Worm (Caenorhabditis elegans) whole organism, mixed stage, embryonic: ENCODE results near the gene fbxb-57.
"Not testable (repeated sequence)": the region's sequence is repeated elsewhere in the genome, so short reads cannot be mapped to it uniquely, and the experiment has no call there.

Experiments
- M03D4.4 ChIP-seq: sonication (generic microtip); optimal IDR thresholded peaks from 2 replicates; lab custom pipeline; 2017; ENCODE audit warnings: mild to moderate bottlenecking, missing genetic modification characterization, missing compliant biosample characterization
- bed-3 ChIP-seq: fragments of 200-800 bp; sonication (Bioruptor generic); optimal IDR thresholded peaks from 3 replicates; lab custom pipeline; 2018; ENCODE audit warnings: mild to moderate bottlenecking, missing genetic modification characterization, moderate library complexity, missing compliant biosample characterization
- blmp-1 ChIP-seq: fragments of 150-350 bp; optimal IDR thresholded peaks from 2 replicates; lab custom pipeline; 2014; ENCODE audit warnings: missing biosample characterization, missing genetic modification characterization
- ceh-39 ChIP-seq: fragments of 150-350 bp; optimal IDR thresholded peaks from 2 replicates; lab custom pipeline; 2014; ENCODE audit warnings: missing biosample characterization, missing genetic modification characterization
- ceh-43 ChIP-seq: fragments of 200-800 bp; sonication (Bioruptor generic); optimal IDR thresholded peaks from 2 replicates; lab custom pipeline; 2018; ENCODE audit warnings: mild to moderate bottlenecking, missing genetic modification characterization, moderate library complexity, missing compliant biosample characterization
- ceh-83 ChIP-seq: fragments of 200-800 bp; sonication (Bioruptor generic); optimal IDR thresholded peaks from 2 replicates; lab custom pipeline; 2018; ENCODE audit warnings: mild to moderate bottlenecking, missing genetic modification characterization, missing compliant biosample characterization
- ces-1 ChIP-seq: fragments of 150-350 bp; optimal IDR thresholded peaks from 2 replicates; lab custom pipeline; 2014; ENCODE audit warnings: missing biosample characterization, missing genetic modification reagents, missing genetic modification characterization
- cnd-1 ChIP-seq: fragments of 200-800 bp; sonication (Bioruptor generic); optimal IDR thresholded peaks from 2 replicates; lab custom pipeline; 2018; ENCODE audit warnings: mild to moderate bottlenecking, missing genetic modification characterization, missing compliant biosample characterization
- drap-1 ChIP-seq: fragments of 200-800 bp; sonication (Bioruptor generic); optimal IDR thresholded peaks from 3 replicates; lab custom pipeline; 2018; ENCODE audit warnings: mild to moderate bottlenecking, missing genetic modification characterization, missing compliant biosample characterization
- elt-1 ChIP-seq: sonication (generic microtip); optimal IDR thresholded peaks from 2 replicates; lab custom pipeline; 2017; ENCODE audit warnings: missing genetic modification characterization, mild to moderate bottlenecking, missing compliant biosample characterization, antibody characterized with exemption, moderate library complexity, borderline replicate concordance; ENCODE audit not compliant: insufficient read depth
- elt-3 ChIP-seq: fragments of 150-350 bp; optimal IDR thresholded peaks from 2 replicates; lab custom pipeline; 2014; ENCODE audit warnings: missing biosample characterization, missing genetic modification characterization
- flh-1 ChIP-seq: fragments of 200-800 bp; sonication (Bioruptor generic); optimal IDR thresholded peaks from 2 replicates; lab custom pipeline; 2018; ENCODE audit warnings: mild to moderate bottlenecking, missing genetic modification characterization, moderate library complexity, missing compliant biosample characterization
- ham-2 ChIP-seq: fragments of 200-800 bp; sonication (Bioruptor generic); optimal IDR thresholded peaks from 2 replicates; lab custom pipeline; 2018; ENCODE audit warnings: mild to moderate bottlenecking, missing genetic modification characterization, missing compliant biosample characterization
- lin-13 ChIP-seq: fragments of 150-350 bp; optimal IDR thresholded peaks from 2 replicates; lab custom pipeline; 2014; ENCODE audit warnings: missing biosample characterization, missing genetic modification characterization
- lsy-2 ChIP-seq: fragments of 150-350 bp; optimal IDR thresholded peaks from 2 replicates; lab custom pipeline; 2014; ENCODE audit warnings: missing biosample characterization, missing genetic modification characterization
- mab-5 ChIP-seq: fragments of 150-350 bp; optimal IDR thresholded peaks from 2 replicates; lab custom pipeline; 2014; ENCODE audit warnings: missing biosample characterization, missing genetic modification characterization
- mep-1 ChIP-seq: fragments of 150-350 bp; optimal IDR thresholded peaks from 2 replicates; lab custom pipeline; 2017; ENCODE audit warnings: missing biosample characterization, missing genetic modification reagents, missing genetic modification characterization, inconsistent platforms
- mls-2 ChIP-seq: sonication (generic microtip); optimal IDR thresholded peaks from 2 replicates; lab custom pipeline; 2016; ENCODE audit warnings: mild to moderate bottlenecking, missing genetic modification characterization, moderate library complexity, missing compliant biosample characterization
- nhr-12 ChIP-seq: fragments of 150-350 bp; optimal IDR thresholded peaks from 2 replicates; lab custom pipeline; 2014; ENCODE audit warnings: missing biosample characterization, missing genetic modification characterization
- nhr-2 ChIP-seq: fragments of 150-350 bp; optimal IDR thresholded peaks from 2 replicates; lab custom pipeline; 2014; ENCODE audit warnings: missing biosample characterization, missing genetic modification characterization
- nhr-76 ChIP-seq: sonication (generic microtip); optimal IDR thresholded peaks from 2 replicates; lab custom pipeline; 2017; ENCODE audit warnings: missing biosample characterization, missing genetic modification characterization
- pha-4 ChIP-seq: fragments of 150-350 bp; optimal IDR thresholded peaks from 2 replicates; lab custom pipeline; 2018; ENCODE audit warnings: missing biosample characterization, missing genetic modification reagents, missing genetic modification characterization
- sem-2 ChIP-seq: fragments of 200-800 bp; sonication (Bioruptor generic); optimal IDR thresholded peaks from 2 replicates; lab custom pipeline; 2018; ENCODE audit warnings: mild to moderate bottlenecking, missing genetic modification characterization, missing compliant biosample characterization
- snpc-4 ChIP-seq: fragments of 150-350 bp; optimal IDR thresholded peaks from 2 replicates; lab custom pipeline; 2014; ENCODE audit warnings: missing biosample characterization, missing genetic modification characterization
- sptf-1 ChIP-seq: sonication (generic microtip); optimal IDR thresholded peaks from 2 replicates; lab custom pipeline; 2017; ENCODE audit warnings: mild to moderate bottlenecking, missing genetic modification characterization, moderate library complexity, missing compliant biosample characterization
- tbx-8 ChIP-seq: fragments of 200-800 bp; sonication (Bioruptor generic); optimal IDR thresholded peaks from 2 replicates; lab custom pipeline; 2018; ENCODE audit warnings: mild to moderate bottlenecking, missing genetic modification characterization, moderate library complexity, missing compliant biosample characterization
- unc-120 ChIP-seq: sonication (generic microtip); optimal IDR thresholded peaks from 2 replicates; lab custom pipeline; 2017; ENCODE audit warnings: missing genetic modification characterization, missing compliant biosample characterization; ENCODE audit not compliant: poor library complexity, severe bottlenecking
- unc-39 ChIP-seq: fragments of 150-350 bp; optimal IDR thresholded peaks from 2 replicates; lab custom pipeline; 2014; ENCODE audit warnings: missing biosample characterization, missing genetic modification characterization
- unc-62 ChIP-seq: fragments of 150-350 bp; optimal IDR thresholded peaks from 2 replicates; lab custom pipeline; 2014; ENCODE audit warnings: missing biosample characterization, missing genetic modification reagents, missing genetic modification characterization
- zip-8 ChIP-seq: fragments of 150-350 bp; optimal IDR thresholded peaks from 2 replicates; lab custom pipeline; 2014; ENCODE audit warnings: missing biosample characterization, missing genetic modification characterization
- ztf-11 ChIP-seq: fragments of 150-350 bp; optimal IDR thresholded peaks from 2 replicates; lab custom pipeline; 2014; ENCODE audit warnings: missing biosample characterization, missing genetic modification characterization

Gene fbxb-57

ce11 chrV:19317058-19317457, 28.5 kb downstream of the fbxb-57 start, which contains the start of gene srh-208:
TSS of gene srh-208 (plus strand) at chrV:19317358.
- TF ChIP-seq cnd-1 (tag; lab: Kevin White, UChicago); lsy-2; ceh-39 (tag; lab: Kevin White, UChicago): not testable (repeated sequence)
- TF ChIP-seq, all 35 proteins: peak for 0; not testable (repeated sequence) for 35

- TF ChIP-seq lsy-2 (no peak), pha-4 (tag; lab: Kevin White, UChicago) (no peak), blmp-1 (tag; lab: Kevin White, UChicago) (no peak), nhr-2 (tag; lab: Kevin White, UChicago) (no peak), lin-13 (tag; lab: Kevin White, UChicago) (no peak), nhr-76 (no peak), ham-2 (GFP tag; lab: Kevin White, UChicago) (no peak), ces-1 (GFP tag; lab: Kevin White, UChicago) (no peak), unc-120 (no peak), ceh-39 (tag; lab: Kevin White, UChicago) (no peak), drap-1 (no peak), unc-39 (tag; lab: Kevin White, UChicago) (no peak), mep-1 (tag; lab: Kevin White, UChicago) (no peak), mab-5 (tag; lab: Kevin White, UChicago) (no peak)
These were observed 31.0 kb downstream of the fbxb-57 start, which contains the start of gene C43D7.7 for ce11 chrV:19319460-19319995. TSS of gene C43D7.7 (minus strand) at chrV:19319510.

ce11 chrV:19320385-19320784, 31.8 kb downstream of the fbxb-57 start, which contains the start of gene sdz-6:
TSS of gene sdz-6 (plus strand) at chrV:19320613.
- no peak for TF ChIP-seq flh-1
- no peak for TF ChIP-seq elt-1 (tag; lab: Kevin White, UChicago)
- TF ChIP-seq zip-8, result no peak
- TF ChIP-seq ceh-43, result no peak
- TF ChIP-seq mls-2 (tag; lab: Kevin White, UChicago), result no peak
- TF ChIP-seq mep-1 (tag; lab: Kevin White, UChicago), result no peak
- TF ChIP-seq tbx-8, result no peak
- no peak for TF ChIP-seq sptf-1
- no peak for TF ChIP-seq ztf-11 (tag; lab: Kevin White, UChicago)
- TF ChIP-seq pha-4 (tag; lab: Kevin White, UChicago), result no peak
- TF ChIP-seq, all 35 proteins: peak for 0

- no peak for TF ChIP-seq lin-13 (tag; lab: Kevin White, UChicago)
- TF ChIP-seq, all 35 proteins: peak for 0
These were observed 33.8 kb downstream of the fbxb-57 start, which contains the start of gene C43D7.4 for ce11 chrV:19322387-19322786. TSS of gene C43D7.4 (minus strand) at chrV:19322487.

- no peak for TF ChIP-seq nhr-2 (tag; lab: Kevin White, UChicago)
These were observed 36.9 kb downstream of the fbxb-57 start for ce11 chrV:19325436-19325835.

ce11 chrV:19329263-19329662, 40.7 kb downstream of the fbxb-57 start, which contains the start of gene fbxb-65:
TSS of gene fbxb-65 (plus strand) at chrV:19329563.
- TF ChIP-seq blmp-1 (tag; lab: Kevin White, UChicago) (no peak), ztf-11 (tag; lab: Kevin White, UChicago) (no peak), sem-2 (GFP tag; lab: Kevin White, UChicago) (no peak), unc-62 (GFP tag; lab: Kevin White, UChicago) (no peak), nhr-2 (tag; lab: Kevin White, UChicago) (no peak), bed-3 (no peak), elt-3 (tag; lab: Kevin White, UChicago) (no peak), ceh-83 (GFP tag; lab: Kevin White, UChicago) (no peak), ceh-39 (tag; lab: Kevin White, UChicago) (no peak), nhr-76 (no peak), M03D4.4 (tag; lab: Kevin White, UChicago) (no peak), snpc-4 (no peak), elt-1 (tag; lab: Kevin White, UChicago) (no peak), nhr-12 (tag; lab: Kevin White, UChicago) (no peak), zip-8 (no peak), cnd-1 (tag; lab: Kevin White, UChicago) (no peak), ces-1 (GFP tag; lab: Kevin White, UChicago) (no peak)
